Worm (Caenorhabditis elegans) whole organism, L4 larva: ENCODE measurements around the gene F22E5.23.
"Not testable (repeated sequence)": the region's sequence is repeated elsewhere in the genome, so short reads cannot be mapped to it uniquely, and the experiment has no call there.

Source experiments
- F37D6.2 ChIP-seq: sonication (generic microtip); optimal IDR thresholded peaks from 2 replicates; lab custom pipeline; 2016; ENCODE audit warnings: mild to moderate bottlenecking, missing genetic modification characterization, missing compliant biosample characterization
- F49E8.2 ChIP-seq: sonication (generic microtip); optimal IDR thresholded peaks from 2 replicates; lab custom pipeline; 2016; ENCODE audit warnings: missing compliant biosample characterization, mild to moderate bottlenecking, missing genetic modification characterization, borderline replicate concordance
- ceh-32 ChIP-seq: sonication (generic microtip); optimal IDR thresholded peaks from 2 replicates; lab custom pipeline; 2016; ENCODE audit warnings: mild to moderate bottlenecking, missing genetic modification characterization, missing compliant biosample characterization; ENCODE audit not compliant: poor library complexity
- dve-1 ChIP-seq: sonication (generic microtip); optimal IDR thresholded peaks from 2 replicates; lab custom pipeline; 2017; ENCODE audit warnings: antibody characterized with exemption, mild to moderate bottlenecking, missing genetic modification characterization, missing compliant biosample characterization; ENCODE audit not compliant: insufficient read depth
- fkh-10 ChIP-seq: fragments of 150-350 bp; optimal IDR thresholded peaks from 2 replicates; lab custom pipeline; 2014; ENCODE audit warnings: missing biosample characterization, missing genetic modification reagents, missing genetic modification characterization
- fos-1 ChIP-seq: fragments of 150-350 bp; optimal IDR thresholded peaks from 2 replicates; lab custom pipeline; 2014; ENCODE audit warnings: missing biosample characterization, missing genetic modification characterization
- nhr-10 ChIP-seq: fragments of 150-350 bp; optimal IDR thresholded peaks from 2 replicates; lab custom pipeline; 2014; ENCODE audit warnings: missing biosample characterization, missing genetic modification characterization
- nhr-76 ChIP-seq: fragments of 150-350 bp; optimal IDR thresholded peaks from 2 replicates; lab custom pipeline; 2014; ENCODE audit warnings: missing biosample characterization, missing genetic modification characterization
- nhr-77 ChIP-seq: fragments of 150-350 bp; optimal IDR thresholded peaks from 2 replicates; lab custom pipeline; 2014; ENCODE audit warnings: missing biosample characterization, missing genetic modification characterization
- skn-1 ChIP-seq: fragments of 150-350 bp; optimal IDR thresholded peaks from 2 replicates; lab custom pipeline; 2014; ENCODE audit warnings: missing biosample characterization, missing genetic modification characterization
- snpc-4 ChIP-seq: fragments of 150-350 bp; optimal IDR thresholded peaks from 2 replicates; lab custom pipeline; 2014; ENCODE audit warnings: missing biosample characterization, missing genetic modification characterization
- unc-62 ChIP-seq, 3 experiments: fragments of 150-350 bp in 1 of 3; sonication (generic microtip); optimal IDR thresholded peaks in 2 of 3; peaks in 1 of 3; 1 replicate in 1 of 3; 2 replicates in 2 of 3; lab custom pipeline; 2014 to 2017; ENCODE audit warnings: missing biosample characterization in 3 of 3, missing genetic modification characterization in 3 of 3, missing genetic modification reagents in 3 of 3, missing genotype in 1 of 3
- zag-1 ChIP-seq: fragments of 150-350 bp; optimal IDR thresholded peaks from 2 replicates; lab custom pipeline; 2014; ENCODE audit warnings: missing biosample characterization, missing genetic modification characterization
- zip-2 ChIP-seq: fragments of 150-350 bp; optimal IDR thresholded peaks from 2 replicates; lab custom pipeline; 2014; ENCODE audit warnings: missing biosample characterization, missing genetic modification characterization

- TF ChIP-seq F49E8.2 (tag; lab: Kevin White, UChicago); skn-1 (tag; lab: Kevin White, UChicago); dve-1 (tag; lab: Kevin White, UChicago); ceh-32; fkh-10 (GFP tag; lab: Kevin White, UChicago); snpc-4 (tag; lab: Kevin White, UChicago); nhr-10 (tag; lab: Kevin White, UChicago); nhr-76 (tag; lab: Kevin White, UChicago); F37D6.2 (tag; lab: Kevin White, UChicago); zag-1 (tag; lab: Kevin White, UChicago); unc-62 (GFP tag; optimal IDR thresholded peaks at IDR 0.05 in 1 of 2; lab: Kevin White, UChicago); unc-62 (tag; optimal IDR thresholded peaks at IDR 0.05; lab: Kevin White, UChicago); zip-2 (tag; lab: Kevin White, UChicago); fos-1 (tag; lab: Kevin White, UChicago); nhr-77 (tag; lab: Kevin White, UChicago): not testable (repeated sequence)
Measured at ce11 chrII:2673534-2673933, 32.5 kb downstream of the F22E5.23 start, which contains the start of the genes F22E5.20 and F22E5.1.
